Fruit fly (Drosophila melanogaster) whole organism, embryonic: Measurements from ENCODE around the gene CG7685.

Source experiments
- Atf-2 ChIP-seq: fragments of 200-800 bp; sonication (Bioruptor generic); optimal IDR thresholded peaks from 2 replicates; lab custom pipeline; 2016; ENCODE audit warnings: missing biosample characterization, missing genetic modification characterization
- Atf6 ChIP-seq: fragments of 200-800 bp; sonication (Bioruptor generic); IDR thresholded peaks from 2 replicates; pipeline ENCODE4 v1.3.6; 2022; ENCODE audit warnings: missing biosample characterization, missing genetic modification characterization
- Awh ChIP-seq: fragments of 200-800 bp; sonication (Bioruptor generic); IDR thresholded peaks from 2 replicates; pipeline ENCODE4, ENCODE4 v1.3.6; 2022; ENCODE audit warnings: missing biosample characterization, missing genetic modification characterization
- BEAF-32 ChIP-seq: fragments of 200-800 bp; sonication (Bioruptor generic); optimal IDR thresholded peaks from 3 replicates; lab custom pipeline; 2017; ENCODE audit warnings: missing biosample characterization, missing genetic modification characterization, mild to moderate bottlenecking, moderate library complexity, missing genetic modification reagents
- CG10979 ChIP-seq: fragments of 200-800 bp; sonication (Bioruptor generic); optimal IDR thresholded peaks from 2 replicates; lab custom pipeline; 2018; ENCODE audit warnings: missing biosample characterization, mild to moderate bottlenecking, missing genetic modification characterization, moderate library complexity
- CG13123 ChIP-seq: fragments of 200-800 bp; sonication (Bioruptor generic); optimal IDR thresholded peaks from 2 replicates; lab custom pipeline; 2016; ENCODE audit warnings: missing biosample characterization, missing genetic modification characterization
- CG13296 ChIP-seq: fragments of 200-800 bp; sonication (Bioruptor generic); optimal IDR thresholded peaks from 3 replicates; lab custom pipeline; 2018; ENCODE audit warnings: missing biosample characterization, mild to moderate bottlenecking, missing genetic modification characterization
- CG13424 ChIP-seq: fragments of 200-800 bp; sonication (Bioruptor generic); optimal IDR thresholded peaks from 2 replicates; lab custom pipeline; 2019; ENCODE audit warnings: missing biosample characterization, mild to moderate bottlenecking, missing genetic modification characterization, moderate library complexity
- CG14050 ChIP-seq: fragments of 200-800 bp; sonication (Bioruptor generic); IDR thresholded peaks from 3 replicates; pipeline ENCODE4 v1.3.6; 2022; ENCODE audit warnings: missing biosample characterization, missing genetic modification characterization
- CG15514 ChIP-seq: fragments of 200-800 bp; sonication (Bioruptor generic); optimal IDR thresholded peaks from 3 replicates; lab custom pipeline; 2017; ENCODE audit warnings: missing biosample characterization, missing genetic modification characterization, mild to moderate bottlenecking, moderate library complexity, missing genetic modification reagents
- CG18476 ChIP-seq: fragments of 200-800 bp; sonication (Bioruptor generic); optimal IDR thresholded peaks from 2 replicates; lab custom pipeline; 2016; ENCODE audit warnings: missing biosample characterization, mild to moderate bottlenecking, missing genetic modification characterization
- CG2120 ChIP-seq: fragments of 200-800 bp; sonication (Bioruptor generic); optimal IDR thresholded peaks from 3 replicates; lab custom pipeline; 2016; ENCODE audit warnings: missing biosample characterization, missing genetic modification characterization
- CG3281 ChIP-seq: fragments of 200-800 bp; sonication (Bioruptor generic); optimal IDR thresholded peaks from 3 replicates; lab custom pipeline; 2017; ENCODE audit warnings: missing biosample characterization, mild to moderate bottlenecking, missing genetic modification characterization
- CG3407 ChIP-seq: fragments of 200-800 bp; sonication (Bioruptor generic); optimal IDR thresholded peaks from 2 replicates; lab custom pipeline; 2018; ENCODE audit warnings: missing biosample characterization, mild to moderate bottlenecking, missing genetic modification characterization
- CG4360 ChIP-seq: fragments of 200-800 bp; sonication (Bioruptor generic); IDR thresholded peaks from 2 replicates; pipeline ENCODE4 v1.3.6; 2022; ENCODE audit warnings: missing biosample characterization, missing genetic modification characterization
- CG4404 ChIP-seq: fragments of 200-800 bp; sonication (Bioruptor generic); IDR thresholded peaks from 2 replicates; pipeline ENCODE4 v1.3.6; 2022; ENCODE audit warnings: missing biosample characterization, missing genetic modification characterization
- CG4707 ChIP-seq: fragments of 200-800 bp; sonication (Bioruptor generic); optimal IDR thresholded peaks from 2 replicates; lab custom pipeline; 2018; ENCODE audit warnings: missing biosample characterization, mild to moderate bottlenecking, missing genetic modification characterization, moderate library complexity
- CG4854 ChIP-seq: fragments of 200-800 bp; sonication (Bioruptor generic); optimal IDR thresholded peaks from 2 replicates; lab custom pipeline; 2016; ENCODE audit warnings: missing biosample characterization, missing genetic modification characterization, inconsistent platforms
- CG5245 ChIP-seq: fragments of 200-800 bp; sonication (Bioruptor generic); optimal IDR thresholded peaks from 3 replicates; lab custom pipeline; 2016; ENCODE audit warnings: missing biosample characterization, missing genetic modification characterization
- CG5953 ChIP-seq: fragments of 200-800 bp; sonication (Bioruptor generic); IDR thresholded peaks from 2 replicates; pipeline ENCODE4 v1.3.6; 2022; ENCODE audit warnings: missing biosample characterization, missing genetic modification characterization
- CG7786 ChIP-seq: fragments of 200-800 bp; sonication (Bioruptor generic); optimal IDR thresholded peaks from 2 replicates; lab custom pipeline; 2016; ENCODE audit warnings: missing biosample characterization, missing genetic modification characterization
- CG7839 ChIP-seq: fragments of 200-800 bp; sonication (Bioruptor generic); optimal IDR thresholded peaks from 3 replicates; lab custom pipeline; 2018; ENCODE audit warnings: missing biosample characterization, mild to moderate bottlenecking, missing genetic modification characterization, moderate library complexity
- CG8281 ChIP-seq: fragments of 200-800 bp; sonication (Bioruptor generic); optimal IDR thresholded peaks from 2 replicates; lab custom pipeline; 2018; ENCODE audit warnings: missing biosample characterization, mild to moderate bottlenecking, missing genetic modification characterization, moderate library complexity
- CG8359 ChIP-seq: fragments of 200-800 bp; sonication (Bioruptor generic); optimal IDR thresholded peaks from 2 replicates; lab custom pipeline; 2017; ENCODE audit warnings: missing biosample characterization, mild to moderate bottlenecking, missing genetic modification characterization, borderline replicate concordance
- Dbx ChIP-seq: fragments of 200-800 bp; sonication (Bioruptor generic); IDR thresholded peaks from 3 replicates; pipeline ENCODE4 v1.3.6; 2022; ENCODE audit warnings: missing biosample characterization, missing genetic modification characterization
- Dip3 ChIP-seq: fragments of 200-800 bp; sonication (Bioruptor generic); optimal IDR thresholded peaks from 3 replicates; lab custom pipeline; 2016; ENCODE audit warnings: missing biosample characterization, missing genetic modification characterization
- Gug ChIP-seq: fragments of 200-800 bp; sonication (Bioruptor generic); IDR thresholded peaks from 4 replicates; pipeline ENCODE4 v1.3.6; 2022; ENCODE audit warnings: missing biosample characterization, missing genetic modification characterization
- H2.0 ChIP-seq: fragments of 200-800 bp; sonication (Bioruptor generic); IDR thresholded peaks from 2 replicates; pipeline ENCODE4 v1.3.6; 2022; ENCODE audit warnings: missing biosample characterization, missing genetic modification characterization
- Hr3 ChIP-seq: fragments of 200-800 bp; sonication (Bioruptor generic); optimal IDR thresholded peaks from 3 replicates; lab custom pipeline; 2016; ENCODE audit warnings: missing biosample characterization, missing genetic modification characterization
- Hsf ChIP-seq: fragments of 200-800 bp; sonication (Bioruptor generic); optimal IDR thresholded peaks from 3 replicates; lab custom pipeline; 2016; ENCODE audit warnings: missing biosample characterization, missing genetic modification characterization
- Myb ChIP-seq: fragments of 200-800 bp; sonication (Bioruptor generic); optimal IDR thresholded peaks from 2 replicates; lab custom pipeline; 2016; ENCODE audit warnings: missing biosample characterization, missing genetic modification characterization
- NC2α ChIP-seq: fragments of 200-800 bp; sonication (Bioruptor generic); optimal IDR thresholded peaks from 2 replicates; lab custom pipeline; 2016; ENCODE audit warnings: missing biosample characterization, missing genetic modification characterization
- NC2β ChIP-seq: fragments of 200-800 bp; sonication (Bioruptor generic); optimal IDR thresholded peaks from 2 replicates; lab custom pipeline; 2016; ENCODE audit warnings: missing biosample characterization, missing genetic modification characterization
- Sry-β ChIP-seq: fragments of 200-800 bp; sonication (Bioruptor generic); optimal IDR thresholded peaks from 2 replicates; lab custom pipeline; 2018; ENCODE audit warnings: missing biosample characterization, mild to moderate bottlenecking, missing genetic modification characterization, moderate library complexity
- Taf1 ChIP-seq: fragments of 200-800 bp; sonication (Bioruptor generic); IDR thresholded peaks from 2 replicates; pipeline ENCODE4 v1.3.6; 2022; ENCODE audit warnings: missing biosample characterization, missing genetic modification characterization
- YL-1 ChIP-seq: fragments of 200-800 bp; sonication (Bioruptor generic); optimal IDR thresholded peaks from 3 replicates; lab custom pipeline; 2017; ENCODE audit warnings: missing biosample characterization, mild to moderate bottlenecking, missing genetic modification characterization
- ato ChIP-seq: fragments of 200-800 bp; sonication (Bioruptor generic); IDR thresholded peaks from 2 replicates; pipeline ENCODE4 v1.3.6; 2022; ENCODE audit warnings: missing biosample characterization, missing genetic modification characterization; ENCODE audit not compliant: partially characterized antibody
- az2 ChIP-seq: fragments of 200-800 bp; sonication (Bioruptor generic); optimal IDR thresholded peaks from 3 replicates; lab custom pipeline; 2016; ENCODE audit warnings: missing biosample characterization, missing genetic modification characterization
- dan ChIP-seq: fragments of 200-800 bp; sonication (Bioruptor generic); IDR thresholded peaks from 2 replicates; pipeline ENCODE4 v1.3.6; 2022; ENCODE audit warnings: missing biosample characterization, missing genetic modification characterization
- dysf ChIP-seq: fragments of 200-800 bp; sonication (Bioruptor generic); IDR thresholded peaks from 3 replicates; pipeline ENCODE4 v1.3.6; 2022; ENCODE audit warnings: missing biosample characterization, missing genetic modification characterization
- fd64A ChIP-seq: fragments of 200-800 bp; sonication (Bioruptor generic); optimal IDR thresholded peaks from 3 replicates; lab custom pipeline; 2018; ENCODE audit warnings: missing biosample characterization, mild to moderate bottlenecking, missing genetic modification characterization
- gcm ChIP-seq: fragments of 200-800 bp; sonication (Bioruptor generic); optimal IDR thresholded peaks from 2 replicates; lab custom pipeline; 2019; ENCODE audit warnings: missing biosample characterization, mild to moderate bottlenecking, missing genetic modification characterization, moderate library complexity
- lab ChIP-seq: fragments of 200-800 bp; sonication (Bioruptor generic); optimal IDR thresholded peaks from 3 replicates; lab custom pipeline; 2017; ENCODE audit warnings: missing biosample characterization, missing genetic modification characterization, mild to moderate bottlenecking, moderate library complexity, missing genetic modification reagents
- nau ChIP-seq: fragments of 200-800 bp; sonication (Bioruptor generic); optimal IDR thresholded peaks from 3 replicates; lab custom pipeline; 2017; ENCODE audit warnings: missing biosample characterization, mild to moderate bottlenecking, missing genetic modification characterization, missing genetic modification reagents
- nom ChIP-seq: fragments of 200-800 bp; sonication (Bioruptor generic); optimal IDR thresholded peaks from 2 replicates; lab custom pipeline; 2017; ENCODE audit warnings: missing biosample characterization, missing genetic modification characterization, mild to moderate bottlenecking, moderate library complexity, missing genetic modification reagents
- phol ChIP-seq: fragments of 200-800 bp; sonication (Bioruptor generic); optimal IDR thresholded peaks from 3 replicates; lab custom pipeline; 2018; ENCODE audit warnings: missing biosample characterization, mild to moderate bottlenecking, missing genetic modification characterization, moderate library complexity
- slp2 ChIP-seq: fragments of 200-800 bp; sonication (Bioruptor generic); optimal IDR thresholded peaks from 2 replicates; lab custom pipeline; 2016; ENCODE audit warnings: missing biosample characterization, missing genetic modification characterization
- stc ChIP-seq: fragments of 200-800 bp; sonication (Bioruptor generic); IDR thresholded peaks from 2 replicates; pipeline ENCODE4 v1.3.6; 2022; ENCODE audit warnings: missing biosample characterization, missing genetic modification characterization
- tap ChIP-seq: fragments of 200-800 bp; optimal IDR thresholded peaks from 3 replicates; lab custom pipeline; 2019; ENCODE audit warnings: missing biosample characterization, mild to moderate bottlenecking, missing genetic modification characterization, moderate library complexity
- trem ChIP-seq: fragments of 200-800 bp; optimal IDR thresholded peaks from 3 replicates; lab custom pipeline; 2019; ENCODE audit warnings: missing biosample characterization, mild to moderate bottlenecking, missing genetic modification characterization, moderate library complexity

Gene CG7685

dm6 chr3R:18404713-18405112 is at the start of gene CG7685 (continued):
- TF ChIP-seq dysf (GFP tag; lab: Robert Waterston, UW) = peak; percentile 50; the same call in 1 of the 3 replicates
- TF ChIP-seq Atf-2 (GFP tag; lab: Kevin White, UChicago) = peak; percentile 64
- peak; percentile 84 for TF ChIP-seq YL-1 (GFP tag; lab: Kevin White, UChicago)
- peak; percentile 66 for TF ChIP-seq Atf6
- 0 out of 4 replicates have a peak, but pooled peaks have one; percentile 5 for TF ChIP-seq Gug
- peak; percentile 49 for TF ChIP-seq Dip3 (GFP tag; lab: Kevin White, UChicago)
- 0 out of 2 replicates have a peak, but pooled peaks have one; percentile 8 for TF ChIP-seq Taf1 (GFP tag; lab: Robert Waterston, UW)
- TF ChIP-seq Awh (GFP tag; lab: Robert Waterston, UW) = 0 out of 2 replicates have a peak, but pooled peaks have one; percentile 23
- peak; percentile 47; the same call in 2 of the 3 replicates for TF ChIP-seq CG14050 (GFP tag; lab: Robert Waterston, UW)
- TF ChIP-seq slp2 (GFP tag; lab: Kevin White, UChicago) = peak; percentile 14
- TF ChIP-seq CG5245 = peak; percentile 34
- TF ChIP-seq CG8281 (tag; lab: Kevin White, UChicago) = no peak
- TF ChIP-seq CG4360 (GFP tag; lab: Robert Waterston, UW) = peak; percentile 45; the same call in 1 of the 2 replicates
- peak; percentile 32 for TF ChIP-seq CG18476 (GFP tag; lab: Kevin White, UChicago)
- no peak for TF ChIP-seq CG4404 (GFP tag; lab: Robert Waterston, UW)
- TF ChIP-seq Sry-β (GFP tag; lab: Kevin White, UChicago) = no peak
- TF ChIP-seq gcm (GFP tag; lab: Kevin White, UChicago) = peak; percentile 44
- TF ChIP-seq lab = peak; percentile 80
- peak; percentile 8; the same call in 1 of the 2 replicates for TF ChIP-seq stc (GFP tag; lab: Robert Waterston, UW)
- peak; percentile 38; the same call in 1 of the 2 replicates for TF ChIP-seq CG5953
- TF ChIP-seq NC2β = peak; percentile 60
- TF ChIP-seq CG7786 = peak; percentile 53
- TF ChIP-seq Hr3 = peak; percentile 52
- no peak for TF ChIP-seq ato (GFP tag; lab: Robert Waterston, UW)
- peak; percentile 52 for TF ChIP-seq CG10979 (tag; lab: Kevin White, UChicago)
- peak; percentile 63 for TF ChIP-seq trem (tag; lab: Kevin White, UChicago)
- peak; percentile 36 for TF ChIP-seq tap (tag; lab: Kevin White, UChicago)
- TF ChIP-seq CG13424 = peak; percentile 66
- peak; percentile 77 for TF ChIP-seq CG13296 (GFP tag; lab: Kevin White, UChicago)
- TF ChIP-seq CG4707 (GFP tag; lab: Kevin White, UChicago) = peak; percentile 27
- no peak for TF ChIP-seq fd64A (GFP tag; lab: Kevin White, UChicago)
- peak; percentile 69 for TF ChIP-seq nom
- TF ChIP-seq H2.0 (GFP tag; lab: Robert Waterston, UW) = 0 out of 2 replicates have a peak, but pooled peaks have one; percentile 46
- peak; percentile 62 for TF ChIP-seq CG7839
- peak; percentile 68 for TF ChIP-seq CG4854 (GFP tag; lab: Kevin White, UChicago)
- TF ChIP-seq dan = no peak
- TF ChIP-seq CG13123 (GFP tag; lab: Kevin White, UChicago) = no peak
- TF ChIP-seq Myb (GFP tag; lab: Kevin White, UChicago) = peak; percentile 63
- TF ChIP-seq Hsf = peak; percentile 56
- peak; percentile 60; the same call in 1 of the 3 replicates for TF ChIP-seq Dbx (GFP tag; lab: Robert Waterston, UW)
- peak; percentile 85 for TF ChIP-seq CG2120 (GFP tag; lab: Kevin White, UChicago)
- peak; percentile 51 for TF ChIP-seq nau (GFP tag; lab: Kevin White, UChicago)
- peak; percentile 66 for TF ChIP-seq az2
- TF ChIP-seq NC2α = no peak
- TF ChIP-seq phol (tag; lab: Kevin White, UChicago) = peak; percentile 50
- no peak for TF ChIP-seq CG8359
- peak; percentile 77 for TF ChIP-seq CG3281 (GFP tag; lab: Kevin White, UChicago)
- TF ChIP-seq CG3407 (GFP tag; lab: Kevin White, UChicago) = peak; percentile 23
- peak; percentile 37 for TF ChIP-seq BEAF-32 (GFP tag; lab: Kevin White, UChicago)
- TF ChIP-seq CG15514 (GFP tag; lab: Kevin White, UChicago) = peak; percentile 81
